Worm (Caenorhabditis elegans) whole organism, L4/young adult: ENCODE measurements around the gene F48F7.6.

Experiments
- W03F9.2 ChIP-seq: fragments of 150-350 bp; optimal IDR thresholded peaks from 2 replicates; lab custom pipeline; 2014; ENCODE audit warnings: missing biosample characterization, missing genetic modification characterization
- dao-5 ChIP-seq: sonication (generic microtip); optimal IDR thresholded peaks from 2 replicates; lab custom pipeline; 2016; ENCODE audit warnings: missing genotype, missing genetic modification characterization, moderate library complexity, missing compliant biosample characterization
- him-1 ChIP-seq: sonication (generic microtip); optimal IDR thresholded peaks from 2 replicates; lab custom pipeline; 2016; ENCODE audit warnings: missing genotype, missing genetic modification reagents, missing genetic modification characterization, missing compliant biosample characterization

DNA sequence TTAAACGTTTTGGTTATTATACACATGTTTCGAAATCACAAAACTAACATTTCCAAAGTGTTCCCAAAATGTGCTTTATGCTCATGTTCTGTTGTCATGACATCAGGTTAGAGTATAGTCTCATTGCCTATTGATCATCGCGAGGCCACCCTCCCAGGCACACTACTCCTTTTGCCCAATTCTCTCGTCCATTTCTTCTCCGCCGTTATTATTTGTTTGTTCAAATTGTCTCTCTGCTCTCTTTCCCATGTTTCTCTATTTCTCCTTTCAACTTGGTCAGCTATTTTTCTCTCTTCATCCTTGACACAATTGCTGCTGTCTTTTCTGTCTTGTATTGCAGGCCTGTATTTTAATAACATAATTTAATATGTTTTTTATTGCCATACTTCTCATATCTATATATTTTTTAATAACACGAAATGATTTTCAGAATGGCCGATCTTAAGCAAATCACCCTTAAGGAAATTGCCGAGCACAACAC lies 23.9 kb downstream of the F48F7.6 start, which contains the start of gene cytb-5.1:
- TF ChIP-seq W03F9.2 (no peak), him-1 (no peak), dao-5 (no peak)
